Worm (Caenorhabditis elegans) whole organism, L2 larva: ENCODE data around the gene C54F6.20.

Experiments used
- elt-1 ChIP-seq: fragments of 150-350 bp; optimal IDR thresholded peaks from 2 replicates; lab custom pipeline; 2014; ENCODE audit warnings: missing biosample characterization, missing genetic modification characterization
- elt-3 ChIP-seq: sonication (generic microtip); optimal IDR thresholded peaks from 2 replicates; lab custom pipeline; 2017; ENCODE audit warnings: missing biosample characterization, missing genetic modification characterization
- mab-5 ChIP-seq: fragments of 150-350 bp; optimal IDR thresholded peaks from 2 replicates; lab custom pipeline; 2014; ENCODE audit warnings: missing biosample characterization, missing genetic modification characterization
- mdl-1 ChIP-seq, 2 experiments: fragments of 150-350 bp in 1 of 2; sonication (generic microtip) in 1 of 2; optimal IDR thresholded peaks; 2 replicates each; lab custom pipeline; 2017; ENCODE audit warnings: missing biosample characterization in 2 of 2, missing genetic modification characterization in 2 of 2
- snpc-4 ChIP-seq: fragments of 150-350 bp; optimal IDR thresholded peaks from 2 replicates; lab custom pipeline; 2014; ENCODE audit warnings: missing biosample characterization, missing genetic modification characterization

- TF ChIP-seq mdl-1 (tag; optimal IDR thresholded peaks at IDR 0.05; lab: Kevin White, UChicago) = no peak
- TF ChIP-seq elt-3 = no peak
- no peak for TF ChIP-seq snpc-4 (tag; lab: Kevin White, UChicago)
- TF ChIP-seq elt-1 = no peak
- TF ChIP-seq mab-5 (tag; lab: Kevin White, UChicago) = no peak
These were observed 14.5 kb downstream of the C54F6.20 start, which contains the start of gene srh-268 for ce11 chrV:7539015-7539414.
